Fruit fly (Drosophila melanogaster): ENCODE results near the gene CG13461.
A peak's percentile ranks its signal among the peaks of the same experiment; 100 is the strongest.

CG13461 gene

DNA sequence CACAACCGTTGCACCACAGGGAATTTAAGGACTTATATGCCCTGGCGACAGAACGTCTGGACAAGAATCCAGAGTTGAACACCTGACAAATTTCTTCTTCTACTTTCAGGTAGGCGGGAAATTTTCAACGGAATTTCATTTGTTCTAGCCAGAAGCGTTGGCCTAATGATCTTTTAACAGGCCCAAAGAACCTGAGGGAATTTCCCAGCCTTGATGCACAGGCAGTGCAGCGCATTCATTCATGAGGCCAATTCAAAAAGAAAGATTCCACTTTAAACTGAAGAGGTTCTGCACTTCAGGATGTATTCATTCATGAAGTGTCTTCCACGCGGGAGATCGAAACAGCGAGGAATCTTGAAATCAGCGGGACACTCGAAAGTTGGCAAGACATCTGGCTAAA, 12.8 kb downstream of the CG13461 start:
- no peak for TF ChIP-seq Ets96B (tag; optimal IDR thresholded peaks at IDR 0.05)
- TF ChIP-seq CG16779 (tag; optimal IDR thresholded peaks at IDR 0.05): no peak
- no peak for TF ChIP-seq CG3919 (GFP tag; optimal IDR thresholded peaks at IDR 0.05)
- no peak for TF ChIP-seq CG31627 (GFP tag; optimal IDR thresholded peaks at IDR 0.05)
- TF ChIP-seq cyc (GFP tag; optimal IDR thresholded peaks at IDR 0.05): no peak
- no peak for TF ChIP-seq CG10669 (GFP tag; optimal IDR thresholded peaks at IDR 0.05)
- no peak for TF ChIP-seq topi (GFP tag; optimal IDR thresholded peaks at IDR 0.05)
- TF ChIP-seq CG15336 (GFP tag; IDR thresholded peaks at IDR 0.05): no peak
- no peak for TF ChIP-seq fd59A (GFP tag; optimal IDR thresholded peaks at IDR 0.05)
- TF ChIP-seq spab (GFP tag; optimal IDR thresholded peaks at IDR 0.05): no peak
- no peak for TF ChIP-seq CG11762 (GFP tag; optimal IDR thresholded peaks at IDR 0.05; ENCODE audit: insufficient read depth)
- TF ChIP-seq CG11294 (GFP tag; IDR thresholded peaks at IDR 0.05): no peak
- no peak for TF ChIP-seq CG8632 (GFP tag; optimal IDR thresholded peaks at IDR 0.05)
- no peak for TF ChIP-seq vri (GFP tag; optimal IDR thresholded peaks at IDR 0.05)
- TF ChIP-seq Smox (GFP tag; optimal IDR thresholded peaks at IDR 0.05): no peak
- TF ChIP-seq CG10631 (GFP tag; optimal IDR thresholded peaks at IDR 0.05): no peak

DNA sequence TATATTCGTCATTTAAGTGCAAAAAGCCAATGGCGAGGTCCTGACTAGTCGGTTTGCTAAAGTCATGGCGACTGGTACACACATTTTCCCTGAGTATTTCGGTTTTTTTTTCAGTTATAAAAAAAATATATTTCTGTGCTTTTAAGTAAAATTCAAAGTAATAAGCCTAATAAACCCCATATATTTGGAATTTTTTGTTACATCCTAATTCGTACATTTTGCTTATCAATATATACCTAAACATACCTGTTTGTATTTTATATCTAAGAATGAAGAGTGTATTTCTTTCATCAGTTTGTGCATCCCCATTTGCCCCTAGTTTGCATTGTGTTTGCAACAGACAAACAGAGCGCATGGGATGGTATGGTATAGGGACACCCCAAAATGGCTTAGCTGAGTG, 16.7 kb downstream of the CG13461 start:
- no peak for TF ChIP-seq CG6854 (GFP tag; optimal IDR thresholded peaks at IDR 0.05)
- TF ChIP-seq CG3032 (tag; optimal IDR thresholded peaks at IDR 0.05): peak; percentile 16
- no peak for TF ChIP-seq Eip93F (GFP tag; optimal IDR thresholded peaks at IDR 0.05)
- TF ChIP-seq salr (GFP tag; optimal IDR thresholded peaks at IDR 0.05): no peak
- TF ChIP-seq svp (GFP tag): peak; percentile 20
- no peak for TF ChIP-seq CG8119 (GFP tag; IDR thresholded peaks at IDR 0.05)
- peak; percentile 67 for TF ChIP-seq Eip78C (GFP tag)
- peak; percentile 6 for TF ChIP-seq Met (GFP tag; optimal IDR thresholded peaks at IDR 0.05)
- no peak for TF ChIP-seq Eip75B (GFP tag; optimal IDR thresholded peaks at IDR 0.05)
- TF ChIP-seq CG6792 (GFP tag; optimal IDR thresholded peaks at IDR 0.05): no peak
- TF ChIP-seq OdsH (GFP tag; optimal IDR thresholded peaks at IDR 0.05): peak; percentile 23
- no peak for TF ChIP-seq CG16779 (tag; optimal IDR thresholded peaks at IDR 0.05)
- no peak for TF ChIP-seq CG1621 (tag; optimal IDR thresholded peaks at IDR 0.05)
- no peak for TF ChIP-seq CG7368 (GFP tag; optimal IDR thresholded peaks at IDR 0.05)
- peak; percentile 6 for TF ChIP-seq Smox (GFP tag; optimal IDR thresholded peaks at IDR 0.05)
- TF ChIP-seq Blimp-1 (GFP tag; optimal IDR thresholded peaks at IDR 0.05): no peak
- TF ChIP-seq cyc (GFP tag; optimal IDR thresholded peaks at IDR 0.05): no peak
- TF ChIP-seq CG4318 (GFP tag; optimal IDR thresholded peaks at IDR 0.05): no peak
- no peak for TF ChIP-seq CG32006 (GFP tag; optimal IDR thresholded peaks at IDR 0.05)
- TF ChIP-seq CG31627 (GFP tag; optimal IDR thresholded peaks at IDR 0.05): peak; percentile 2
- peak; percentile 16 for TF ChIP-seq CG3919 (GFP tag; optimal IDR thresholded peaks at IDR 0.05)
- no peak for TF ChIP-seq Hr38 (GFP tag; optimal IDR thresholded peaks at IDR 0.05)
- no peak for TF ChIP-seq Gug (GFP tag; IDR thresholded peaks at IDR 0.05)
- no peak for TF ChIP-seq CG15336 (GFP tag; IDR thresholded peaks at IDR 0.05)
- no peak for TF ChIP-seq lz (GFP tag; optimal IDR thresholded peaks at IDR 0.05)
- TF ChIP-seq CG6276 (GFP tag; optimal IDR thresholded peaks at IDR 0.05): no peak
- peak; percentile 6 for TF ChIP-seq acj6 (GFP tag; optimal IDR thresholded peaks at IDR 0.05)
- TF ChIP-seq Hr4 (GFP tag; optimal IDR thresholded peaks at IDR 0.05): peak; percentile 2
- no peak for TF ChIP-seq spab (GFP tag; optimal IDR thresholded peaks at IDR 0.05)
- TF ChIP-seq CG10669 (GFP tag; optimal IDR thresholded peaks at IDR 0.05): no peak

- TF ChIP-seq Eip78C (GFP tag): peak; percentile 26
- no peak for TF ChIP-seq CG15336 (GFP tag; IDR thresholded peaks at IDR 0.05)
These were observed 17.6 kb downstream of the CG13461 start for dm6 chr3L:15034714-15035076.
